Fruit fly (Drosophila melanogaster) S2 (cell line): Measurements from ENCODE around the gene hop.

Experiments used
- CG8478 ChIP-seq: fragments of >200 bp; optimal IDR thresholded peaks from 2 replicates; lab custom pipeline; 2018
- CTCF ChIP-seq, 2 experiments: fragments of >200 bp; optimal IDR thresholded peaks; 2 replicates each; lab custom pipeline; 2018

DNA sequence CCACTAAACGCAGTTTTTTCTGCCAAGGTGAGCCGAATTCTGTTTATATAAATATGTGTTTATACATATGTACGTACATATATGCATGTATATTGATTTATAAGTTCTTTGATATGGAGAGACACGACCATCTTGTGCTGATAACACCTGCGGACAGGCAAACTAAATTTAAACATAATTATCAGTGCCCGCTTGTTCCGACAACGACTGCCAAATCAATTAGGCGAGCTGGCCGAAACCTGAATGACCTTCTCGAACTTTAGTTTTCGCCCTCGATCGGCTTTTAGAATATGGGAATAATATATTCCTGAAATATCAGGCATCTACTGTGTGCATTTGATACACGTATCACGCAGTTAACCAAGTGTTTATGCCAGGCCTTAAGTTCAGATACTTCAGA is 25.1 kb downstream of the hop start:
- TF ChIP-seq CG8478: no peak
- TF ChIP-seq CTCF (optimal IDR thresholded peaks at IDR 0.05; lab: Kevin White, UChicago): no peak
